Fruit fly (Drosophila melanogaster) whole organism, embryonic: Measurements from ENCODE around the gene CG7065.

Experiments used
- Atf3 ChIP-seq: fragments of 200-800 bp; sonication (Bioruptor generic); optimal IDR thresholded peaks from 3 replicates; lab custom pipeline; 2016; ENCODE audit warnings: missing biosample characterization, missing genetic modification characterization
- CG10366 ChIP-seq: fragments of 200-800 bp; sonication (Bioruptor generic); IDR thresholded peaks from 2 replicates; pipeline ENCODE4 v1.3.6; 2022; ENCODE audit warnings: missing biosample characterization, missing genetic modification characterization
- CG11398 ChIP-seq: fragments of 200-800 bp; sonication (Bioruptor generic); optimal IDR thresholded peaks from 2 replicates; lab custom pipeline; 2016; ENCODE audit warnings: missing biosample characterization, missing genetic modification characterization
- CG13296 ChIP-seq: fragments of 200-800 bp; sonication (Bioruptor generic); optimal IDR thresholded peaks from 3 replicates; lab custom pipeline; 2018; ENCODE audit warnings: missing biosample characterization, mild to moderate bottlenecking, missing genetic modification characterization
- CG15479 ChIP-seq: fragments of 200-800 bp; sonication (Bioruptor generic); optimal IDR thresholded peaks from 3 replicates; lab custom pipeline; 2019; ENCODE audit warnings: missing biosample characterization, mild to moderate bottlenecking, missing genetic modification characterization, moderate library complexity
- CG16863 ChIP-seq: fragments of 200-800 bp; sonication (Bioruptor generic); optimal IDR thresholded peaks from 3 replicates; lab custom pipeline; 2016; ENCODE audit warnings: missing biosample characterization, missing genetic modification characterization
- CG18619 ChIP-seq: fragments of 200-800 bp; sonication (Bioruptor generic); optimal IDR thresholded peaks from 3 replicates; lab custom pipeline; 2017; ENCODE audit warnings: missing biosample characterization, mild to moderate bottlenecking, missing genetic modification characterization
- CG2116 ChIP-seq: fragments of 200-800 bp; sonication (Bioruptor generic); optimal IDR thresholded peaks from 3 replicates; lab custom pipeline; 2018; ENCODE audit warnings: missing biosample characterization, mild to moderate bottlenecking, missing genetic modification characterization
- CG2120 ChIP-seq: fragments of 200-800 bp; sonication (Bioruptor generic); optimal IDR thresholded peaks from 3 replicates; lab custom pipeline; 2016; ENCODE audit warnings: missing biosample characterization, missing genetic modification characterization
- CG31224 ChIP-seq: fragments of 200-800 bp; sonication (Bioruptor generic); IDR thresholded peaks from 2 replicates; pipeline ENCODE4 v1.3.6; 2022; ENCODE audit warnings: missing biosample characterization, missing genetic modification characterization
- CG34422 ChIP-seq: fragments of 200-800 bp; sonication (Bioruptor generic); IDR thresholded peaks from 3 replicates; pipeline ENCODE4 v1.3.6; 2022; ENCODE audit warnings: missing biosample characterization, missing genetic modification characterization
- CG4282 ChIP-seq: fragments of 200-800 bp; sonication (Bioruptor generic); optimal IDR thresholded peaks from 2 replicates; lab custom pipeline; 2016; ENCODE audit warnings: missing biosample characterization, missing genetic modification characterization
- CG4854 ChIP-seq: fragments of 200-800 bp; sonication (Bioruptor generic); optimal IDR thresholded peaks from 2 replicates; lab custom pipeline; 2016; ENCODE audit warnings: missing biosample characterization, missing genetic modification characterization, inconsistent platforms
- CG8478 ChIP-seq: fragments of >200 bp; optimal IDR thresholded peaks from 2 replicates; lab custom pipeline; 2018
- CG8944 ChIP-seq: fragments of 200-800 bp; sonication (Bioruptor generic); optimal IDR thresholded peaks from 3 replicates; lab custom pipeline; 2016; ENCODE audit warnings: missing biosample characterization, missing genetic modification characterization
- CG9215 ChIP-seq: fragments of 200-800 bp; sonication (Bioruptor generic); IDR thresholded peaks from 2 replicates; pipeline ENCODE4 v1.3.6; 2022; ENCODE audit warnings: missing biosample characterization, missing genetic modification characterization
- CG9437 ChIP-seq: fragments of 200-800 bp; sonication (Bioruptor generic); optimal IDR thresholded peaks from 2 replicates; lab custom pipeline; 2018; ENCODE audit warnings: missing biosample characterization, mild to moderate bottlenecking, missing genetic modification characterization
- CG9727 ChIP-seq: fragments of 200-800 bp; sonication (Bioruptor generic); optimal IDR thresholded peaks from 3 replicates; lab custom pipeline; 2017; ENCODE audit warnings: missing biosample characterization, mild to moderate bottlenecking, missing genetic modification characterization
- CHES-1-like ChIP-seq: fragments of 200-800 bp; sonication (Bioruptor generic); optimal IDR thresholded peaks from 2 replicates; lab custom pipeline; 2016; ENCODE audit warnings: missing biosample characterization, missing genetic modification characterization
- Chrac-16 ChIP-seq: fragments of 200-800 bp; sonication (Bioruptor generic); optimal IDR thresholded peaks from 3 replicates; lab custom pipeline; 2016; ENCODE audit warnings: missing biosample characterization, missing genetic modification characterization
- HHEX ChIP-seq: fragments of 200-800 bp; sonication (Bioruptor generic); optimal IDR thresholded peaks from 3 replicates; lab custom pipeline; 2017; ENCODE audit warnings: missing biosample characterization, mild to moderate bottlenecking, missing genetic modification characterization, missing genetic modification reagents
- Jarid2 ChIP-seq: fragments of 200-800 bp; sonication (Bioruptor generic); optimal IDR thresholded peaks from 3 replicates; lab custom pipeline; 2017; ENCODE audit warnings: mild to moderate bottlenecking, missing biosample characterization, missing genetic modification reagents, missing genetic modification characterization
- Kr ChIP-seq: fragments of 200-800 bp; sonication (Bioruptor generic); optimal IDR thresholded peaks from 2 replicates; lab custom pipeline; 2017; ENCODE audit warnings: missing biosample characterization, mild to moderate bottlenecking, missing genetic modification characterization
- Max ChIP-seq: fragments of 200-800 bp; sonication (Bioruptor generic); optimal IDR thresholded peaks from 2 replicates; lab custom pipeline; 2016; ENCODE audit warnings: missing biosample characterization, mild to moderate bottlenecking, missing genetic modification characterization
- Med ChIP-seq: fragments of 200-800 bp; sonication (Bioruptor generic); peaks from one replicate; lab custom pipeline; 2016; ENCODE audit warnings: missing biosample characterization, missing genetic modification characterization, mild to moderate bottlenecking, inconsistent platforms, moderate library complexity
- Optix ChIP-seq: fragments of 200-800 bp; sonication (Bioruptor generic); IDR thresholded peaks from 3 replicates; pipeline ENCODE4 v1.3.6; 2022; ENCODE audit warnings: missing biosample characterization, missing genetic modification characterization
- Ptx1 ChIP-seq: fragments of 200-800 bp; sonication (Bioruptor generic); IDR thresholded peaks from 2 replicates; pipeline ENCODE4 v1.3.6; 2022; ENCODE audit warnings: missing biosample characterization, missing genetic modification characterization
- Six4 ChIP-seq: fragments of 200-800 bp; sonication (Bioruptor generic); optimal IDR thresholded peaks from 2 replicates; lab custom pipeline; 2016; ENCODE audit warnings: missing biosample characterization, missing genetic modification characterization
- YL-1 ChIP-seq: fragments of 200-800 bp; sonication (Bioruptor generic); optimal IDR thresholded peaks from 3 replicates; lab custom pipeline; 2017; ENCODE audit warnings: missing biosample characterization, mild to moderate bottlenecking, missing genetic modification characterization
- abd-A ChIP-seq: fragments of 200-800 bp; sonication (Bioruptor generic); optimal IDR thresholded peaks from 3 replicates; lab custom pipeline; 2019; ENCODE audit warnings: missing biosample characterization, mild to moderate bottlenecking, missing genetic modification characterization, moderate library complexity
- al ChIP-seq: fragments of 200-800 bp; sonication (Bioruptor generic); IDR thresholded peaks from 2 replicates; pipeline ENCODE4 v1.3.6; 2022; ENCODE audit warnings: missing biosample characterization, missing genetic modification characterization
- ash1 ChIP-seq: fragments of 200-800 bp; sonication (Bioruptor generic); optimal IDR thresholded peaks from 2 replicates; lab custom pipeline; 2018; ENCODE audit warnings: missing biosample characterization, mild to moderate bottlenecking, missing genetic modification characterization
- chif ChIP-seq, 2 experiments: fragments of 200-800 bp; sonication (Bioruptor generic); optimal IDR thresholded peaks; 3 replicates each; lab custom pipeline; 2016; ENCODE audit warnings: missing biosample characterization in 2 of 2, missing genetic modification characterization in 2 of 2
- chm ChIP-seq: fragments of 200-800 bp; sonication (Bioruptor generic); IDR thresholded peaks from 2 replicates; pipeline ENCODE4 v1.3.6; 2022; ENCODE audit warnings: missing biosample characterization, missing genetic modification characterization
- dmrt11E ChIP-seq: fragments of 200-800 bp; sonication (Bioruptor generic); optimal IDR thresholded peaks from 3 replicates; lab custom pipeline; 2018; ENCODE audit warnings: missing biosample characterization, mild to moderate bottlenecking, missing genetic modification characterization, moderate library complexity
- emc ChIP-seq: fragments of 200-800 bp; sonication (Bioruptor generic); optimal IDR thresholded peaks from 2 replicates; lab custom pipeline; 2016; ENCODE audit warnings: missing biosample characterization, missing genetic modification characterization
- fd102C ChIP-seq: fragments of 200-800 bp; sonication (Bioruptor generic); optimal IDR thresholded peaks from 2 replicates; lab custom pipeline; 2018; ENCODE audit warnings: missing biosample characterization, mild to moderate bottlenecking, missing genetic modification characterization, moderate library complexity
- fd64A ChIP-seq: fragments of 200-800 bp; sonication (Bioruptor generic); optimal IDR thresholded peaks from 3 replicates; lab custom pipeline; 2018; ENCODE audit warnings: missing biosample characterization, mild to moderate bottlenecking, missing genetic modification characterization
- gro ChIP-seq: fragments of 200-800 bp; sonication (Bioruptor generic); optimal IDR thresholded peaks from 2 replicates; lab custom pipeline; 2016; ENCODE audit warnings: missing biosample characterization, missing genetic modification characterization
- insv ChIP-seq, 2 experiments: fragments of 200-800 bp; sonication (Bioruptor generic); optimal IDR thresholded peaks; 3 replicates each; lab custom pipeline; 2016 to 2018; ENCODE audit warnings: missing biosample characterization in 2 of 2, missing genetic modification characterization in 2 of 2
- kni ChIP-seq: fragments of 200-800 bp; sonication (Bioruptor generic); optimal IDR thresholded peaks from 3 replicates; lab custom pipeline; 2017; ENCODE audit warnings: mild to moderate bottlenecking, missing biosample characterization, missing genetic modification reagents, missing genetic modification characterization
- pzg ChIP-seq: fragments of 200-800 bp; sonication (Bioruptor generic); optimal IDR thresholded peaks from 3 replicates; lab custom pipeline; 2018; ENCODE audit warnings: missing biosample characterization, mild to moderate bottlenecking, missing genetic modification characterization, moderate library complexity
- repo ChIP-seq: fragments of 200-800 bp; sonication (Bioruptor generic); optimal IDR thresholded peaks from 2 replicates; lab custom pipeline; 2016; ENCODE audit warnings: missing biosample characterization, missing genetic modification characterization
- seq ChIP-seq: fragments of 200-800 bp; sonication (Bioruptor generic); IDR thresholded peaks from 2 replicates; pipeline ENCODE4 v1.3.6; 2022; ENCODE audit warnings: missing biosample characterization, missing genetic modification characterization
- sim ChIP-seq: fragments of 200-800 bp; sonication (Bioruptor generic); IDR thresholded peaks from 2 replicates; pipeline ENCODE4 v1.3.6; 2022; ENCODE audit warnings: missing biosample characterization, missing genetic modification characterization
- sisA ChIP-seq: fragments of 200-800 bp; sonication (Bioruptor generic); IDR thresholded peaks from 2 replicates; pipeline ENCODE4 v1.3.6; 2022; ENCODE audit warnings: missing biosample characterization, missing genetic modification characterization
- tap ChIP-seq: fragments of 200-800 bp; optimal IDR thresholded peaks from 3 replicates; lab custom pipeline; 2019; ENCODE audit warnings: missing biosample characterization, mild to moderate bottlenecking, missing genetic modification characterization, moderate library complexity
- tgo ChIP-seq: fragments of 200-800 bp; sonication (Bioruptor generic); IDR thresholded peaks from 3 replicates; pipeline ENCODE4 v1.3.6; 2022; ENCODE audit warnings: missing biosample characterization, missing genetic modification characterization
- toy ChIP-seq: fragments of 200-800 bp; sonication (Bioruptor generic); IDR thresholded peaks from 2 replicates; pipeline ENCODE4 v1.3.6; 2022; ENCODE audit warnings: missing biosample characterization, missing genetic modification characterization
- wdn ChIP-seq: fragments of 200-800 bp; sonication (Bioruptor generic); IDR thresholded peaks from 2 replicates; pipeline ENCODE4 v1.3.6; 2022; ENCODE audit warnings: missing biosample characterization, missing genetic modification characterization
- z ChIP-seq: fragments of 200-800 bp; sonication (Bioruptor generic); IDR thresholded peaks from 3 replicates; pipeline ENCODE4 v1.3.6; 2022; ENCODE audit warnings: missing biosample characterization, missing genetic modification characterization

The CG7065 gene

dm6 chrX:9164510-9165506, 22.5 kb downstream of the CG7065 start:
- TF ChIP-seq Six4 = no peak
- no peak for TF ChIP-seq abd-A (tag; lab: Kevin White, UChicago)
- TF ChIP-seq seq (GFP tag; lab: Robert Waterston, UW) = no peak
- TF ChIP-seq CG13296 = no peak
- no peak for TF ChIP-seq Chrac-16 (GFP tag; lab: Kevin White, UChicago)
- no peak for TF ChIP-seq CG8944 (GFP tag; lab: Kevin White, UChicago)
- no peak for TF ChIP-seq CG11398 (GFP tag; lab: Kevin White, UChicago)
- TF ChIP-seq chm (GFP tag; lab: Robert Waterston, UW) = no peak
- TF ChIP-seq Kr (GFP tag; lab: Kevin White, UChicago) = no peak
- TF ChIP-seq YL-1 (GFP tag; lab: Kevin White, UChicago) = no peak
- TF ChIP-seq CG2120 (GFP tag; lab: Kevin White, UChicago) = no peak
- no peak for TF ChIP-seq ash1 (GFP tag; lab: Kevin White, UChicago)
- TF ChIP-seq al (GFP tag; lab: Robert Waterston, UW) = no peak
- peak; percentile 91 for TF ChIP-seq CG9437 (GFP tag; lab: Kevin White, UChicago)
- TF ChIP-seq Ptx1 (GFP tag; lab: Robert Waterston, UW) = no peak
- TF ChIP-seq emc (GFP tag; lab: Kevin White, UChicago) = no peak
- no peak for TF ChIP-seq Optix (GFP tag; lab: Robert Waterston, UW)
- TF ChIP-seq insv (GFP tag; optimal IDR thresholded peaks at IDR 0.05; lab: Kevin White, UChicago) = peak in 1 of 2 experiments; percentile 90
- TF ChIP-seq CG8478 (lab: Kevin White, UChicago) = no peak
- no peak for TF ChIP-seq gro (GFP tag; lab: Kevin White, UChicago)
- TF ChIP-seq pzg = no peak
- peak; percentile 6 for TF ChIP-seq CG9727 (GFP tag; lab: Kevin White, UChicago)
- no peak for TF ChIP-seq CG34422 (GFP tag; lab: Robert Waterston, UW)
- no peak for TF ChIP-seq CG16863 (GFP tag; lab: Kevin White, UChicago)
- TF ChIP-seq Med = peak; percentile 28
- no peak for TF ChIP-seq CG18619 (GFP tag; lab: Kevin White, UChicago)
- no peak for TF ChIP-seq Jarid2
- TF ChIP-seq chif (GFP tag; optimal IDR thresholded peaks at IDR 0.05; lab: Kevin White, UChicago) = no peak
- no peak for TF ChIP-seq fd102C (GFP tag; lab: Kevin White, UChicago)
- no peak for TF ChIP-seq Max (GFP tag; lab: Kevin White, UChicago)
- TF ChIP-seq dmrt11E (tag; lab: Kevin White, UChicago) = no peak
- no peak for TF ChIP-seq Atf3 (GFP tag; lab: Kevin White, UChicago)
- TF ChIP-seq repo (GFP tag; lab: Kevin White, UChicago) = no peak
- TF ChIP-seq sim (GFP tag; lab: Robert Waterston, UW) = no peak
- no peak for TF ChIP-seq z (GFP tag; lab: Robert Waterston, UW)
- no peak for TF ChIP-seq CG4282 (GFP tag; lab: Kevin White, UChicago)
- TF ChIP-seq CHES-1-like (GFP tag; lab: Kevin White, UChicago) = no peak
- no peak for TF ChIP-seq HHEX (GFP tag; lab: Kevin White, UChicago)
- TF ChIP-seq CG31224 (GFP tag; lab: Robert Waterston, UW) = no peak
- TF ChIP-seq CG10366 (GFP tag; lab: Robert Waterston, UW) = no peak
- TF ChIP-seq tgo (GFP tag; lab: Robert Waterston, UW) = no peak
- no peak for TF ChIP-seq kni (GFP tag; lab: Kevin White, UChicago)
- TF ChIP-seq CG15479 = peak; percentile 18
- no peak for TF ChIP-seq CG4854 (GFP tag; lab: Kevin White, UChicago)
- TF ChIP-seq wdn (GFP tag; lab: Robert Waterston, UW) = no peak
- TF ChIP-seq tap = no peak
- no peak for TF ChIP-seq sisA (GFP tag; lab: Robert Waterston, UW)
- no peak for TF ChIP-seq fd64A
- TF ChIP-seq CG9215 (GFP tag; lab: Robert Waterston, UW) = no peak
- TF ChIP-seq CG2116 (GFP tag; lab: Kevin White, UChicago) = peak; percentile 17
- no peak for TF ChIP-seq toy
